Worm (Caenorhabditis elegans): ENCODE measurements around the gene Y17G7B.21.

DNA sequence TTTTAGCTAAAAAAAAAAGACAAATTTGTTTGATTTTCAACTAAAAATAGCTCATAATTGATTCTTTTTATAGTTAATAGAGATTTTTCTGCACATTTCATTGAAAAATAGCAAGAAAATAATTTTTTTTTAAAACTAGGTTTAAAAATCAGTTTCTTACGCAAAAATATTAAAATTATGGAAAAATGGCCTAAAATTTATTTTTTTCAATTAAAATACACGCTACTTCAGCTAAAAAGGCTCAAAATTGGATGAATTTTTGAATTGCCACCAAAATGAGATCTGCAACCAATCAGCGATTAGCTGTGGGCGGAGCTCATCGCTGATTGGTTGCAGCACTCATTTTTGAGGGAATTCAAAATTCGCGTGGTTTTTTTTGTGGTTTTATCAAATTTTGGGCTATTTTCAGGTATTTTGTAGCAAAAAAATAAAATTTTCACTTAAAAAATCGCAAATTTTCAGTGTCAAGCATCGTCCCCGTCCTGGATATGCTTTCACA lies 14.3 kb downstream of the Y17G7B.21 start:
- no peak for TF ChIP-seq unc-62 (GFP tag; optimal IDR thresholded peaks at IDR 0.05)
- no peak for TF ChIP-seq F57A8.1 (GFP tag; optimal IDR thresholded peaks at IDR 0.05)
- no peak for TF ChIP-seq nfya-1 (tag; optimal IDR thresholded peaks at IDR 0.05; ENCODE audit: borderline replicate concordance, insufficient read depth)
- no peak for TF ChIP-seq attf-5 (GFP tag; optimal IDR thresholded peaks at IDR 0.05)
- no peak for TF ChIP-seq ama-1 (optimal IDR thresholded peaks at IDR 0.05)
- TF ChIP-seq ama-1 (GFP tag; optimal IDR thresholded peaks at IDR 0.05), result no peak
- no peak for TF ChIP-seq aptf-3 (GFP tag; IDR thresholded peaks at IDR 0.05)
- no peak for TF ChIP-seq ztf-6 (GFP tag; IDR thresholded peaks at IDR 0.05)
- TF ChIP-seq nhr-90 (tag; optimal IDR thresholded peaks at IDR 0.05), result no peak
- TF ChIP-seq pha-4 (tag; optimal IDR thresholded peaks at IDR 0.05), result no peak
- no peak for TF ChIP-seq unc-130 (GFP tag; optimal IDR thresholded peaks at IDR 0.05)
- no peak for TF ChIP-seq lsl-1 (GFP tag; optimal IDR thresholded peaks at IDR 0.05)
- no peak for TF ChIP-seq ets-4 (GFP tag; optimal IDR thresholded peaks at IDR 0.05)
- TF ChIP-seq F39B2.1 (GFP tag; IDR thresholded peaks at IDR 0.05), result no peak
- no peak for TF ChIP-seq zim-3 (tag; optimal IDR thresholded peaks at IDR 0.05)

Measured in whole organism, young adult.